Worm (Caenorhabditis elegans) whole organism, L4 larva: ENCODE data around the gene hlh-6.

ENCODE experiments used
- F10B5.3 ChIP-seq: sonication (generic microtip); optimal IDR thresholded peaks from 2 replicates; lab custom pipeline; 2016; ENCODE audit warnings: mild to moderate bottlenecking, missing genetic modification characterization, missing compliant biosample characterization
- F26F4.8 ChIP-seq: fragments of 200-800 bp; sonication (Bioruptor generic); conservative IDR thresholded peaks from 2 replicates; pipeline ENCODE4 v1.3.6; 2022; ENCODE audit warnings: missing genetic modification characterization, missing compliant biosample characterization
- T20F7.1 ChIP-seq: fragments of 200-800 bp; sonication (Bioruptor generic); optimal IDR thresholded peaks from 2 replicates; lab custom pipeline; 2018; ENCODE audit warnings: mild to moderate bottlenecking, missing genetic modification characterization, missing compliant biosample characterization
- aly-2 ChIP-seq: sonication (generic microtip); optimal IDR thresholded peaks from 2 replicates; lab custom pipeline; 2018; ENCODE audit warnings: missing biosample characterization, missing genetic modification characterization
- ama-1 ChIP-seq: fragments of 150-350 bp; optimal IDR thresholded peaks from 2 replicates; lab custom pipeline; 2014; ENCODE audit warnings: inconsistent platforms, mixed read lengths
- attf-4 ChIP-seq: sonication (generic microtip); optimal IDR thresholded peaks from 3 replicates; lab custom pipeline; 2017; ENCODE audit warnings: missing biosample characterization, missing genetic modification characterization
- ctbp-1 ChIP-seq: fragments of 200-800 bp; sonication (Bioruptor generic); IDR thresholded peaks from 2 replicates; pipeline ENCODE4 v1.3.6; 2022; ENCODE audit warnings: missing genetic modification reagents, missing genetic modification characterization, missing compliant biosample characterization
- dpl-1 ChIP-seq: fragments of 150-350 bp; optimal IDR thresholded peaks from 2 replicates; lab custom pipeline; 2014; ENCODE audit warnings: missing biosample characterization, missing genetic modification reagents, missing genetic modification characterization
- dve-1 ChIP-seq: sonication (generic microtip); optimal IDR thresholded peaks from 2 replicates; lab custom pipeline; 2017; ENCODE audit warnings: antibody characterized with exemption, mild to moderate bottlenecking, missing genetic modification characterization, missing compliant biosample characterization; ENCODE audit not compliant: insufficient read depth
- egl-27 ChIP-seq: sonication (generic microtip); optimal IDR thresholded peaks from 3 replicates; lab custom pipeline; 2017; ENCODE audit warnings: missing biosample characterization, missing genetic modification reagents, missing genetic modification characterization
- egl-43 ChIP-seq: fragments of 200-800 bp; sonication (Bioruptor generic); IDR thresholded peaks from 2 replicates; pipeline ENCODE4 v1.3.6; 2022; ENCODE audit warnings: missing genetic modification reagents, missing genetic modification characterization, missing compliant biosample characterization
- gei-8 ChIP-seq: fragments of 200-800 bp; sonication (Bioruptor generic); optimal IDR thresholded peaks from 2 replicates; lab custom pipeline; 2018; ENCODE audit warnings: mild to moderate bottlenecking, missing genetic modification characterization, missing compliant biosample characterization
- hlh-11 ChIP-seq: fragments of 200-800 bp; sonication (Bioruptor generic); optimal IDR thresholded peaks from 2 replicates; lab custom pipeline; 2018; ENCODE audit warnings: mild to moderate bottlenecking, missing genetic modification characterization, missing compliant biosample characterization
- hmg-1.1 ChIP-seq: fragments of 200-800 bp; sonication (Bioruptor generic); IDR thresholded peaks from 2 replicates; pipeline ENCODE4 v1.3.6; 2022; ENCODE audit warnings: missing genetic modification reagents, missing genetic modification characterization, missing compliant biosample characterization
- jun-1 ChIP-seq: fragments of 150-350 bp; optimal IDR thresholded peaks from 2 replicates; lab custom pipeline; 2014; ENCODE audit warnings: missing biosample characterization, missing genetic modification reagents, missing genetic modification characterization
- lin-1 ChIP-seq: fragments of 200-800 bp; sonication (Bioruptor generic); IDR thresholded peaks from 2 replicates; pipeline ENCODE4 v1.3.6; 2022; ENCODE audit warnings: missing genetic modification reagents, missing genetic modification characterization, missing compliant biosample characterization
- lin-15B ChIP-seq: fragments of 150-350 bp; sonication (generic microtip); optimal IDR thresholded peaks from 3 replicates; lab custom pipeline; 2014; ENCODE audit warnings: missing biosample characterization, missing genetic modification characterization
- lir-3 ChIP-seq: sonication (generic microtip); optimal IDR thresholded peaks from 2 replicates; lab custom pipeline; 2016; ENCODE audit warnings: mild to moderate bottlenecking, missing genetic modification characterization, missing compliant biosample characterization
- mdt-29 ChIP-seq: fragments of 200-800 bp; sonication (Bioruptor generic); IDR thresholded peaks from 2 replicates; pipeline ENCODE4 v1.3.6; 2022; ENCODE audit warnings: missing genetic modification reagents, missing genetic modification characterization, missing compliant biosample characterization
- mep-1 ChIP-seq: fragments of 150-350 bp; sonication (generic microtip); optimal IDR thresholded peaks from 3 replicates; lab custom pipeline; 2014; ENCODE audit warnings: missing biosample characterization, missing genetic modification characterization
- mxl-3 ChIP-seq: fragments of 200-800 bp; sonication (Bioruptor generic); optimal IDR thresholded peaks from 2 replicates; lab custom pipeline; 2018; ENCODE audit warnings: mild to moderate bottlenecking, missing genetic modification characterization, missing compliant biosample characterization
- nhr-10 ChIP-seq: fragments of 150-350 bp; optimal IDR thresholded peaks from 2 replicates; lab custom pipeline; 2014; ENCODE audit warnings: missing biosample characterization, missing genetic modification characterization
- nhr-111 ChIP-seq: fragments of 200-800 bp; sonication (Bioruptor generic); optimal IDR thresholded peaks from 2 replicates; lab custom pipeline; 2018; ENCODE audit warnings: mild to moderate bottlenecking, missing genetic modification characterization, missing compliant biosample characterization
- nhr-237 ChIP-seq: sonication (generic microtip); optimal IDR thresholded peaks from 2 replicates; lab custom pipeline; 2017; ENCODE audit warnings: missing biosample characterization, missing genetic modification characterization
- nhr-42 ChIP-seq: fragments of 200-800 bp; sonication (Bioruptor generic); IDR thresholded peaks from 2 replicates; pipeline ENCODE4 v1.3.6; 2022; ENCODE audit warnings: missing genetic modification characterization, missing compliant biosample characterization
- nhr-48 ChIP-seq: sonication (generic microtip); optimal IDR thresholded peaks from 2 replicates; lab custom pipeline; 2016; ENCODE audit warnings: mild to moderate bottlenecking, missing genetic modification characterization, missing compliant biosample characterization
- nhr-6 ChIP-seq: fragments of 150-350 bp; optimal IDR thresholded peaks from 2 replicates; lab custom pipeline; 2014; ENCODE audit warnings: missing biosample characterization, missing genetic modification characterization
- nhr-76 ChIP-seq: fragments of 150-350 bp; optimal IDR thresholded peaks from 2 replicates; lab custom pipeline; 2014; ENCODE audit warnings: missing biosample characterization, missing genetic modification characterization
- pha-4 ChIP-seq, 2 experiments: fragments of 150-350 bp in 1 of 2; fragments of 200-800 bp in 1 of 2; sonication (Bioruptor generic) in 1 of 2; IDR thresholded peaks in 1 of 2; optimal IDR thresholded peaks in 1 of 2; 2 replicates each; pipeline versions ENCODE4 v1.3.6 to Lab custom; 2014 to 2022; ENCODE audit warnings: missing genetic modification characterization in 2 of 2, missing genetic modification reagents in 2 of 2, missing biosample characterization in 1 of 2, missing compliant biosample characterization in 1 of 2
- php-3 ChIP-seq: fragments of 200-800 bp; sonication (Bioruptor generic); IDR thresholded peaks from 2 replicates; pipeline ENCODE4 v1.3.6; 2022; ENCODE audit warnings: missing genetic modification reagents, missing genetic modification characterization, missing compliant biosample characterization
- skn-1 ChIP-seq: fragments of 150-350 bp; optimal IDR thresholded peaks from 2 replicates; lab custom pipeline; 2014; ENCODE audit warnings: missing biosample characterization, missing genetic modification characterization
- spr-1 ChIP-seq: sonication (generic microtip); optimal IDR thresholded peaks from 2 replicates; lab custom pipeline; 2016; ENCODE audit warnings: mild to moderate bottlenecking, missing genetic modification characterization, missing compliant biosample characterization
- spr-3 ChIP-seq: fragments of 200-800 bp; sonication (Bioruptor generic); optimal IDR thresholded peaks from 2 replicates; lab custom pipeline; 2018; ENCODE audit warnings: mild to moderate bottlenecking, missing genetic modification characterization, missing compliant biosample characterization
- zag-1 ChIP-seq: fragments of 150-350 bp; optimal IDR thresholded peaks from 2 replicates; lab custom pipeline; 2014; ENCODE audit warnings: missing biosample characterization, missing genetic modification characterization
- zip-11 ChIP-seq: fragments of 200-800 bp; sonication (Bioruptor generic); IDR thresholded peaks from 2 replicates; pipeline ENCODE4 v1.3.6; 2022; ENCODE audit warnings: missing genetic modification characterization, missing compliant biosample characterization
- ztf-11 ChIP-seq: fragments of 150-350 bp; optimal IDR thresholded peaks from 2 replicates; lab custom pipeline; 2014; ENCODE audit warnings: missing biosample characterization, missing genetic modification characterization

hlh-6 gene

ce11 chrII:9586734-9587209 is 27.9 kb downstream of the hlh-6 start, which contains the start of gene ugt-58 (continued):
- TF ChIP-seq pha-4 (GFP tag; IDR thresholded peaks at IDR 0.05; lab: Robert Waterston, UW) = no peak
- no peak for TF ChIP-seq pha-4 (tag; optimal IDR thresholded peaks at IDR 0.05; lab: Kevin White, UChicago)
- no peak for TF ChIP-seq lin-15B
- no peak for TF ChIP-seq nhr-6 (tag; lab: Kevin White, UChicago)
- no peak for TF ChIP-seq egl-27 (tag; lab: Kevin White, UChicago)
- TF ChIP-seq mep-1 = no peak
- no peak for TF ChIP-seq nhr-76
- no peak for TF ChIP-seq spr-1 (tag; lab: Kevin White, UChicago)
- TF ChIP-seq aly-2 = no peak
- no peak for TF ChIP-seq nhr-237
- TF ChIP-seq nhr-111 (GFP tag; lab: Kevin White, UChicago) = no peak
- TF ChIP-seq hlh-11 = peak; percentile 35
- no peak for TF ChIP-seq skn-1 (tag; lab: Kevin White, UChicago)
- TF ChIP-seq zip-11 = no peak
- no peak for TF ChIP-seq hmg-1.1
- no peak for TF ChIP-seq mxl-3 (GFP tag; lab: Kevin White, UChicago)
- no peak for TF ChIP-seq lir-3 (tag; lab: Kevin White, UChicago)
- TF ChIP-seq T20F7.1 (GFP tag; lab: Kevin White, UChicago) = no peak
- no peak for TF ChIP-seq nhr-42 (GFP tag; lab: Robert Waterston, UW)
- no peak for TF ChIP-seq ctbp-1 (GFP tag; lab: Robert Waterston, UW)
- no peak for TF ChIP-seq gei-8

ce11 chrII:9583461-9583860 is 31.2 kb downstream of the hlh-6 start, which contains the start of gene wee-1.1:
TSS of gene wee-1.1 (minus strand) at chrII:9583561.
- TF ChIP-seq ama-1 = no peak
- no peak for TF ChIP-seq nhr-6 (tag; lab: Kevin White, UChicago)
- TF ChIP-seq jun-1 = no peak
- TF ChIP-seq nhr-76 = no peak
- TF ChIP-seq dpl-1 (GFP tag; lab: Kevin White, UChicago) = no peak
- TF ChIP-seq php-3 (GFP tag; lab: Robert Waterston, UW) = no peak
- no peak for TF ChIP-seq ztf-11 (tag; lab: Kevin White, UChicago)
- no peak for TF ChIP-seq dve-1 (tag; lab: Kevin White, UChicago)
- no peak for TF ChIP-seq lin-1
- no peak for TF ChIP-seq F26F4.8 (GFP tag; lab: Robert Waterston, UW)
- TF ChIP-seq F10B5.3 = no peak
- TF ChIP-seq mdt-29 (GFP tag; lab: Robert Waterston, UW) = no peak
- no peak for TF ChIP-seq nhr-10 (tag; lab: Kevin White, UChicago)
- TF ChIP-seq spr-3 (GFP tag; lab: Kevin White, UChicago) = no peak
- no peak for TF ChIP-seq pha-4 (GFP tag; IDR thresholded peaks at IDR 0.05; lab: Robert Waterston, UW)
- no peak for TF ChIP-seq pha-4 (tag; optimal IDR thresholded peaks at IDR 0.05; lab: Kevin White, UChicago)
- TF ChIP-seq attf-4 (tag; lab: Kevin White, UChicago) = no peak
- no peak for TF ChIP-seq mep-1

- TF ChIP-seq ctbp-1 (GFP tag; lab: Robert Waterston, UW) (no peak), egl-43 (GFP tag; lab: Robert Waterston, UW) (0 out of 2 replicates have a peak, but pooled peaks have one; percentile 11), zip-11 (no peak), nhr-48 (no peak), dve-1 (tag; lab: Kevin White, UChicago) (no peak), mep-1 (no peak), zag-1 (no peak)
Measured at ce11 chrII:9577630-9578029, 37.0 kb downstream of the hlh-6 start.

- TF ChIP-seq hmg-1.1 = 0 out of 2 replicates have a peak, but pooled peaks have one; percentile 32
- TF ChIP-seq dve-1 (tag; lab: Kevin White, UChicago) = no peak
Measured at ce11 chrII:9576707-9577106, 37.9 kb downstream of the hlh-6 start.
